Worm (Caenorhabditis elegans) whole organism, late embryonic: ENCODE results near the gene parn-1.

Experiments
- C08G9.2 ChIP-seq: sonication (generic microtip); optimal IDR thresholded peaks from 2 replicates; lab custom pipeline; 2016; ENCODE audit warnings: mild to moderate bottlenecking, missing genetic modification characterization, moderate library complexity, missing compliant biosample characterization
- F13H6.1 ChIP-seq: sonication (generic microtip); optimal IDR thresholded peaks from 2 replicates; lab custom pipeline; 2016; ENCODE audit warnings: missing genetic modification characterization, missing compliant biosample characterization
- K09A11.1 ChIP-seq: sonication (generic microtip); optimal IDR thresholded peaks from 2 replicates; lab custom pipeline; 2017; ENCODE audit warnings: antibody characterized with exemption, mild to moderate bottlenecking, missing genetic modification characterization, missing compliant biosample characterization; ENCODE audit not compliant: insufficient read depth
- T23F11.4 ChIP-seq: fragments of 200-800 bp; sonication (Bioruptor generic); optimal IDR thresholded peaks from 2 replicates; lab custom pipeline; 2018; ENCODE audit warnings: mild to moderate bottlenecking, missing genetic modification characterization, missing compliant biosample characterization
- ahr-1 ChIP-seq: sonication (generic microtip); optimal IDR thresholded peaks from 2 replicates; lab custom pipeline; 2016; ENCODE audit warnings: missing genetic modification characterization, missing compliant biosample characterization
- ama-1 ChIP-seq: fragments of 150-350 bp; optimal IDR thresholded peaks from 2 replicates; lab custom pipeline; 2014
- ceh-24 ChIP-seq: sonication (generic microtip); optimal IDR thresholded peaks from 2 replicates; lab custom pipeline; 2016; ENCODE audit warnings: mild to moderate bottlenecking, missing genetic modification characterization, missing compliant biosample characterization
- ceh-6 ChIP-seq: fragments of 200-800 bp; sonication (Bioruptor generic); optimal IDR thresholded peaks from 2 replicates; lab custom pipeline; 2018; ENCODE audit warnings: mild to moderate bottlenecking, missing genetic modification characterization, missing compliant biosample characterization
- ceh-9 ChIP-seq: sonication (generic microtip); optimal IDR thresholded peaks from 2 replicates; lab custom pipeline; 2016; ENCODE audit warnings: mild to moderate bottlenecking, missing genetic modification characterization, inconsistent platforms, missing compliant biosample characterization
- dve-1 ChIP-seq: sonication (generic microtip); optimal IDR thresholded peaks from 2 replicates; lab custom pipeline; 2017; ENCODE audit warnings: antibody characterized with exemption, mild to moderate bottlenecking, missing genetic modification characterization, missing compliant biosample characterization
- elt-2 ChIP-seq: sonication (generic microtip); optimal IDR thresholded peaks from 2 replicates; lab custom pipeline; 2016; ENCODE audit warnings: missing genetic modification reagents, missing genetic modification characterization, missing compliant biosample characterization
- elt-4 ChIP-seq: sonication (generic microtip); optimal IDR thresholded peaks from 2 replicates; lab custom pipeline; 2016; ENCODE audit warnings: missing genetic modification characterization, missing compliant biosample characterization
- fax-1 ChIP-seq: sonication (generic microtip); optimal IDR thresholded peaks from 2 replicates; lab custom pipeline; 2016; ENCODE audit warnings: missing genotype, missing genetic modification characterization, missing compliant biosample characterization
- fkh-6 ChIP-seq: sonication (generic microtip); optimal IDR thresholded peaks from 2 replicates; lab custom pipeline; 2016; ENCODE audit warnings: missing genetic modification characterization, missing compliant biosample characterization
- gmeb-2 ChIP-seq: sonication (generic microtip); optimal IDR thresholded peaks from 2 replicates; lab custom pipeline; 2016; ENCODE audit warnings: missing genetic modification characterization, inconsistent platforms, missing compliant biosample characterization
- hlh-15 ChIP-seq: sonication (generic microtip); optimal IDR thresholded peaks from 2 replicates; lab custom pipeline; 2016; ENCODE audit warnings: missing genetic modification characterization, missing compliant biosample characterization
- hlh-30 ChIP-seq: sonication (generic microtip); optimal IDR thresholded peaks from 2 replicates; lab custom pipeline; 2017; ENCODE audit warnings: antibody characterized with exemption, missing genetic modification characterization, missing compliant biosample characterization; ENCODE audit not compliant: insufficient read depth
- hlh-8 ChIP-seq: sonication (generic microtip); optimal IDR thresholded peaks from 2 replicates; lab custom pipeline; 2016; ENCODE audit warnings: missing genotype, missing genetic modification characterization, missing compliant biosample characterization
- lin-11 ChIP-seq: fragments of 200-800 bp; sonication (Bioruptor generic); optimal IDR thresholded peaks from 2 replicates; lab custom pipeline; 2018; ENCODE audit warnings: mild to moderate bottlenecking, missing genetic modification characterization, missing compliant biosample characterization
- madf-2 ChIP-seq: sonication (generic microtip); optimal IDR thresholded peaks from 2 replicates; lab custom pipeline; 2017; ENCODE audit warnings: missing genetic modification characterization, missing compliant biosample characterization
- nfya-1 ChIP-seq: sonication (generic microtip); optimal IDR thresholded peaks from 2 replicates; lab custom pipeline; 2017; ENCODE audit warnings: missing genetic modification characterization, mild to moderate bottlenecking, missing compliant biosample characterization, antibody characterized with exemption, moderate library complexity
- odd-2 ChIP-seq: sonication (generic microtip); optimal IDR thresholded peaks from 2 replicates; lab custom pipeline; 2017; ENCODE audit warnings: antibody characterized with exemption, mild to moderate bottlenecking, missing genetic modification characterization, missing compliant biosample characterization
- pag-3 ChIP-seq: sonication (generic microtip); optimal IDR thresholded peaks from 2 replicates; lab custom pipeline; 2016; ENCODE audit warnings: missing compliant biosample characterization, missing genetic modification characterization, borderline replicate concordance
- pat-9 ChIP-seq: fragments of 200-800 bp; sonication (Bioruptor generic); optimal IDR thresholded peaks from 2 replicates; lab custom pipeline; 2018; ENCODE audit warnings: mild to moderate bottlenecking, missing genetic modification characterization, moderate library complexity, missing compliant biosample characterization
- pax-1 ChIP-seq: fragments of 150-350 bp; optimal IDR thresholded peaks from 2 replicates; lab custom pipeline; 2014; ENCODE audit warnings: missing biosample characterization, missing genetic modification characterization
- pqm-1 ChIP-seq: sonication (generic microtip); optimal IDR thresholded peaks from 2 replicates; lab custom pipeline; 2016; ENCODE audit warnings: missing genetic modification characterization, missing compliant biosample characterization
- sdc-2 ChIP-seq: sonication (generic microtip); optimal IDR thresholded peaks from 2 replicates; lab custom pipeline; 2016; ENCODE audit warnings: missing genotype, missing genetic modification characterization, missing compliant biosample characterization
- sox-2 ChIP-seq: fragments of 200-800 bp; sonication (Bioruptor generic); IDR thresholded peaks from 2 replicates; pipeline ENCODE4 v1.3.6; 2022; ENCODE audit warnings: missing genetic modification reagents, missing genetic modification characterization, missing compliant biosample characterization
- sox-4 ChIP-seq: sonication (generic microtip); optimal IDR thresholded peaks from 2 replicates; lab custom pipeline; 2017; ENCODE audit warnings: mild to moderate bottlenecking, missing genetic modification characterization, inconsistent platforms, missing compliant biosample characterization
- tbx-2 ChIP-seq: sonication (generic microtip); optimal IDR thresholded peaks from 2 replicates; lab custom pipeline; 2016; ENCODE audit warnings: missing genetic modification characterization, missing compliant biosample characterization
- tbx-7 ChIP-seq: sonication (generic microtip); optimal IDR thresholded peaks from 2 replicates; lab custom pipeline; 2016; ENCODE audit warnings: missing genotype, missing genetic modification characterization, missing compliant biosample characterization
- ttx-3 ChIP-seq: sonication (generic microtip); optimal IDR thresholded peaks from 2 replicates; lab custom pipeline; 2016; ENCODE audit warnings: missing genetic modification reagents, missing genetic modification characterization, missing compliant biosample characterization
- unc-3 ChIP-seq, 2 experiments: fragments of 200-800 bp in 1 of 2; sonication (Bioruptor generic) in 1 of 2; sonication (generic microtip) in 1 of 2; conservative IDR thresholded peaks in 1 of 2; optimal IDR thresholded peaks in 1 of 2; 2 replicates each; pipeline versions ENCODE4 v1.3.6 to Lab custom; 2016 to 2022; ENCODE audit warnings: missing compliant biosample characterization in 2 of 2, missing genetic modification characterization in 2 of 2, missing genetic modification reagents in 1 of 2
- unc-55 ChIP-seq: sonication (generic microtip); optimal IDR thresholded peaks from 2 replicates; lab custom pipeline; 2017; ENCODE audit warnings: missing biosample characterization, missing genetic modification reagents, missing genetic modification characterization
- zip-5 ChIP-seq: sonication (generic microtip); optimal IDR thresholded peaks from 2 replicates; lab custom pipeline; 2016; ENCODE audit warnings: missing genetic modification characterization, missing compliant biosample characterization
- ztf-16 ChIP-seq: sonication (generic microtip); optimal IDR thresholded peaks from 2 replicates; lab custom pipeline; 2017; ENCODE audit warnings: missing genetic modification characterization, missing compliant biosample characterization

The parn-1 gene

ce11 chrV:12697364-12697901 is 2.4 kb upstream of the parn-1 start, which contains the start of gene istr-1:
Gene istr-1 (plus strand): TSS chrV:12697858.
- TF ChIP-seq ahr-1 (tag; lab: Kevin White, UChicago) = no peak
- no peak for TF ChIP-seq fax-1 (tag; lab: Kevin White, UChicago)
- TF ChIP-seq hlh-30 = peak; percentile 21
- TF ChIP-seq, all 69 proteins: peak for 1

- TF ChIP-seq odd-2 (tag; lab: Kevin White, UChicago) (no peak), hlh-8 (tag; lab: Kevin White, UChicago) (no peak), ztf-16 (tag; lab: Kevin White, UChicago) (no peak), fax-1 (tag; lab: Kevin White, UChicago) (no peak), unc-3 (GFP tag; conservative IDR thresholded peaks at IDR 0.05; lab: Robert Waterston, UW) (no peak), unc-3 (tag; optimal IDR thresholded peaks at IDR 0.05; lab: Kevin White, UChicago) (no peak), sdc-2 (no peak)
Measured at ce11 chrV:12696790-12697189, 1.7 kb upstream of the parn-1 start.

DNA sequence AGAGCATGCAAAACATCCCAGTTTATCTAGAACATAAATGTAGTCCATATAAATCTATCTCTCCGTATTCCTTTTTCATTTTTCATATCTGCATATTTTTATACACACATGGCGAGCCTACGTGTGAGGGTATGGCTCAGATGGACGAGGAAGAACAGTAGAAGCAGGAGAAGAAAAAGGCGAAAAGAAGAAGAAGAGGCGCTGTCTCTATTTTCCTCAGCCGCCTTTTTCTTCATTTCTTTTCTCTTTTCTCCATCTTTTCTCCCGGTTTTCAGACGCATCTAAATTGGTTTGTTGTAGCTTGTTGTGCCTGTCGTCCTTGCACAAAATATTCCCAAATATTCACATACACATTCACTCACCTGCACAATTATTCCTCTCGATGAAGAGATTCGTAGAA is 913 bp upstream of the parn-1 start, which contains the start of gene K10C8.4:
K10C8.4 (plus strand) TSS at position 301 of the 400 bp plus-strand sequence.
- TF ChIP-seq gmeb-2 (tag; lab: Kevin White, UChicago) (no peak), ceh-9 (tag; lab: Kevin White, UChicago) (no peak), pag-3 (tag; lab: Kevin White, UChicago) (no peak), elt-4 (tag; lab: Kevin White, UChicago) (no peak), ttx-3 (tag; lab: Kevin White, UChicago) (no peak), elt-2 (tag; lab: Kevin White, UChicago) (no peak), sox-4 (no peak), K09A11.1 (tag; lab: Kevin White, UChicago) (no peak), unc-55 (GFP tag; lab: Kevin White, UChicago) (no peak), madf-2 (tag; lab: Kevin White, UChicago) (no peak), fkh-6 (no peak)
- TF ChIP-seq, all 69 proteins: peak for 0

ce11 chrV:12683205-12683604 is 11.8 kb downstream of the parn-1 start:
- TF ChIP-seq dve-1 (tag; lab: Kevin White, UChicago) (no peak), ama-1 (lab: Kevin White, UChicago) (no peak), madf-2 (tag; lab: Kevin White, UChicago) (no peak), zip-5 (tag; lab: Kevin White, UChicago) (no peak), tbx-2 (tag; lab: Kevin White, UChicago) (no peak), fkh-6 (no peak), ceh-24 (tag; lab: Kevin White, UChicago) (no peak), F13H6.1 (tag; lab: Kevin White, UChicago) (no peak), sox-2 (no peak), nfya-1 (tag; lab: Kevin White, UChicago) (no peak), hlh-15 (no peak), pax-1 (tag; lab: Kevin White, UChicago) (no peak), tbx-7 (tag; lab: Kevin White, UChicago) (no peak)

- TF ChIP-seq odd-2 (tag; lab: Kevin White, UChicago) = no peak
- TF ChIP-seq pqm-1 (tag; lab: Kevin White, UChicago) = no peak
Measured at ce11 chrV:12679807-12680206, 15.2 kb downstream of the parn-1 start, which contains the start of gene frpr-15. Gene frpr-15 (plus strand): TSS chrV:12680107.

ce11 chrV:12679292-12679691 is 15.8 kb downstream of the parn-1 start:
- TF ChIP-seq ceh-6 (GFP tag; lab: Kevin White, UChicago) = no peak
- TF ChIP-seq lin-11 (tag; lab: Kevin White, UChicago) = no peak
- no peak for TF ChIP-seq ceh-24 (tag; lab: Kevin White, UChicago)
- no peak for TF ChIP-seq pax-1 (tag; lab: Kevin White, UChicago)
- TF ChIP-seq elt-2 (tag; lab: Kevin White, UChicago) = no peak
- no peak for TF ChIP-seq T23F11.4
- no peak for TF ChIP-seq pat-9 (tag; lab: Kevin White, UChicago)
- TF ChIP-seq C08G9.2 (tag; lab: Kevin White, UChicago) = no peak
- TF ChIP-seq hlh-30 = no peak
